Worm (Caenorhabditis elegans) whole organism, L4 larva: ENCODE data around the gene wip-1.
"Not testable (repeated sequence)": the region's sequence is repeated elsewhere in the genome, so short reads cannot be mapped to it uniquely, and the experiment has no call there.

Experiments
- D1046.2 ChIP-seq: fragments of 200-800 bp; sonication (Bioruptor generic); IDR thresholded peaks from 2 replicates; pipeline ENCODE4 v1.3.6; 2022; ENCODE audit warnings: missing genetic modification characterization, missing compliant biosample characterization
- F26F4.8 ChIP-seq: fragments of 200-800 bp; sonication (Bioruptor generic); conservative IDR thresholded peaks from 2 replicates; pipeline ENCODE4 v1.3.6; 2022; ENCODE audit warnings: missing genetic modification characterization, missing compliant biosample characterization
- F37D6.2 ChIP-seq: sonication (generic microtip); optimal IDR thresholded peaks from 2 replicates; lab custom pipeline; 2016; ENCODE audit warnings: mild to moderate bottlenecking, missing genetic modification characterization, missing compliant biosample characterization
- F49E8.2 ChIP-seq: sonication (generic microtip); optimal IDR thresholded peaks from 2 replicates; lab custom pipeline; 2016; ENCODE audit warnings: missing compliant biosample characterization, mild to moderate bottlenecking, missing genetic modification characterization, borderline replicate concordance
- T20F7.1 ChIP-seq: fragments of 200-800 bp; sonication (Bioruptor generic); optimal IDR thresholded peaks from 2 replicates; lab custom pipeline; 2018; ENCODE audit warnings: mild to moderate bottlenecking, missing genetic modification characterization, missing compliant biosample characterization
- T26A8.4 ChIP-seq: fragments of 200-800 bp; sonication (Bioruptor generic); IDR thresholded peaks from 2 replicates; pipeline ENCODE4 v1.3.6; 2022; ENCODE audit warnings: missing genetic modification characterization, missing compliant biosample characterization
- Y48G9A.11 ChIP-seq: fragments of 200-800 bp; sonication (Bioruptor generic); IDR thresholded peaks from 2 replicates; pipeline ENCODE4 v1.3.6; 2022; ENCODE audit warnings: missing genetic modification reagents, missing genetic modification characterization, missing compliant biosample characterization
- ZK337.2 ChIP-seq: fragments of 200-800 bp; sonication (Bioruptor generic); IDR thresholded peaks from 2 replicates; pipeline ENCODE4 v1.3.6; 2022; ENCODE audit warnings: missing genetic modification reagents, missing genetic modification characterization, missing compliant biosample characterization
- arid-1 ChIP-seq: fragments of 200-800 bp; sonication (Bioruptor generic); conservative IDR thresholded peaks from 2 replicates; pipeline ENCODE4 v1.3.6; 2022; ENCODE audit warnings: missing genetic modification reagents, missing genetic modification characterization, missing compliant biosample characterization
- ceh-20 ChIP-seq: fragments of 200-800 bp; sonication (Bioruptor generic); IDR thresholded peaks from 2 replicates; pipeline ENCODE4 v1.3.6; 2022; ENCODE audit warnings: missing genetic modification reagents, missing genetic modification characterization, missing compliant biosample characterization
- ceh-32 ChIP-seq: sonication (generic microtip); optimal IDR thresholded peaks from 2 replicates; lab custom pipeline; 2016; ENCODE audit warnings: mild to moderate bottlenecking, missing genetic modification characterization, missing compliant biosample characterization; ENCODE audit not compliant: poor library complexity
- ceh-44 ChIP-seq: fragments of 200-800 bp; sonication (Bioruptor generic); IDR thresholded peaks from 2 replicates; pipeline ENCODE4 v1.3.6; 2022; ENCODE audit warnings: missing genetic modification reagents, missing genetic modification characterization, missing compliant biosample characterization
- ctbp-1 ChIP-seq: fragments of 200-800 bp; sonication (Bioruptor generic); IDR thresholded peaks from 2 replicates; pipeline ENCODE4 v1.3.6; 2022; ENCODE audit warnings: missing genetic modification reagents, missing genetic modification characterization, missing compliant biosample characterization
- dmd-8 ChIP-seq: fragments of 200-800 bp; sonication (Bioruptor generic); IDR thresholded peaks from 2 replicates; pipeline ENCODE4 v1.3.6; 2022; ENCODE audit warnings: missing genetic modification characterization, missing compliant biosample characterization
- dpl-1 ChIP-seq: fragments of 150-350 bp; optimal IDR thresholded peaks from 2 replicates; lab custom pipeline; 2014; ENCODE audit warnings: missing biosample characterization, missing genetic modification reagents, missing genetic modification characterization
- egl-43 ChIP-seq: fragments of 200-800 bp; sonication (Bioruptor generic); IDR thresholded peaks from 2 replicates; pipeline ENCODE4 v1.3.6; 2022; ENCODE audit warnings: missing genetic modification reagents, missing genetic modification characterization, missing compliant biosample characterization
- gei-8 ChIP-seq: fragments of 200-800 bp; sonication (Bioruptor generic); optimal IDR thresholded peaks from 2 replicates; lab custom pipeline; 2018; ENCODE audit warnings: mild to moderate bottlenecking, missing genetic modification characterization, missing compliant biosample characterization
- hif-1 ChIP-seq, 2 experiments: sonication (generic microtip); optimal IDR thresholded peaks; 2 replicates each; lab custom pipeline; 2016 to 2017; ENCODE audit warnings: missing compliant biosample characterization in 2 of 2, missing genetic modification characterization in 2 of 2, missing genetic modification reagents in 2 of 2, missing genotype in 2 of 2, mild to moderate bottlenecking in 1 of 2
- hmg-1.1 ChIP-seq: fragments of 200-800 bp; sonication (Bioruptor generic); IDR thresholded peaks from 2 replicates; pipeline ENCODE4 v1.3.6; 2022; ENCODE audit warnings: missing genetic modification reagents, missing genetic modification characterization, missing compliant biosample characterization
- jun-1 ChIP-seq: fragments of 150-350 bp; optimal IDR thresholded peaks from 2 replicates; lab custom pipeline; 2014; ENCODE audit warnings: missing biosample characterization, missing genetic modification reagents, missing genetic modification characterization
- lin-1 ChIP-seq: fragments of 200-800 bp; sonication (Bioruptor generic); IDR thresholded peaks from 2 replicates; pipeline ENCODE4 v1.3.6; 2022; ENCODE audit warnings: missing genetic modification reagents, missing genetic modification characterization, missing compliant biosample characterization
- lin-13 ChIP-seq: fragments of 150-350 bp; optimal IDR thresholded peaks from 2 replicates; lab custom pipeline; 2014; ENCODE audit warnings: missing biosample characterization, missing genetic modification reagents, missing genetic modification characterization
- lin-29 ChIP-seq: fragments of 200-800 bp; sonication (Bioruptor generic); IDR thresholded peaks from 2 replicates; pipeline ENCODE4 v1.3.6; 2022; ENCODE audit warnings: missing genetic modification reagents, missing genetic modification characterization, missing compliant biosample characterization
- lir-3 ChIP-seq: sonication (generic microtip); optimal IDR thresholded peaks from 2 replicates; lab custom pipeline; 2016; ENCODE audit warnings: mild to moderate bottlenecking, missing genetic modification characterization, missing compliant biosample characterization
- lsy-2 ChIP-seq, 2 experiments: fragments of 150-350 bp in 1 of 2; sonication (generic microtip) in 1 of 2; optimal IDR thresholded peaks; 2 replicates each; lab custom pipeline; 2014 to 2017; ENCODE audit warnings: missing biosample characterization in 2 of 2, missing genetic modification characterization in 2 of 2
- madf-5 ChIP-seq, 2 experiments: fragments of 200-800 bp; sonication (Bioruptor generic); IDR thresholded peaks; 2 replicates each; pipeline ENCODE4 v1.3.6; 2022; ENCODE audit warnings: missing compliant biosample characterization in 2 of 2, missing genetic modification characterization in 2 of 2
- madf-9 ChIP-seq: fragments of 200-800 bp; sonication (Bioruptor generic); conservative IDR thresholded peaks from 2 replicates; pipeline ENCODE4 v1.3.6; 2022; ENCODE audit warnings: missing genetic modification reagents, missing genetic modification characterization, missing compliant biosample characterization
- mdl-1 ChIP-seq, 2 experiments: fragments of 150-350 bp in 1 of 2; sonication (generic microtip) in 1 of 2; optimal IDR thresholded peaks; 2 replicates each; lab custom pipeline; 2014 to 2017; ENCODE audit warnings: missing biosample characterization in 2 of 2, missing genetic modification characterization in 2 of 2
- mdt-29 ChIP-seq: fragments of 200-800 bp; sonication (Bioruptor generic); IDR thresholded peaks from 2 replicates; pipeline ENCODE4 v1.3.6; 2022; ENCODE audit warnings: missing genetic modification reagents, missing genetic modification characterization, missing compliant biosample characterization
- mes-2 ChIP-seq: sonication (generic microtip); optimal IDR thresholded peaks from 2 replicates; lab custom pipeline; 2016; ENCODE audit warnings: missing genotype, mild to moderate bottlenecking, missing genetic modification characterization, missing compliant biosample characterization; ENCODE audit not compliant: poor library complexity, severe bottlenecking
- mxl-2 ChIP-seq: fragments of 200-800 bp; sonication (Bioruptor generic); conservative IDR thresholded peaks from 2 replicates; pipeline ENCODE4 v1.3.6; 2022; ENCODE audit warnings: missing genetic modification reagents, missing genetic modification characterization, missing compliant biosample characterization
- nhr-102 ChIP-seq: sonication (generic microtip); optimal IDR thresholded peaks from 2 replicates; lab custom pipeline; 2016; ENCODE audit warnings: mild to moderate bottlenecking, missing genetic modification characterization, moderate library complexity, missing compliant biosample characterization
- nhr-11 ChIP-seq: fragments of 150-350 bp; optimal IDR thresholded peaks from 2 replicates; lab custom pipeline; 2014; ENCODE audit warnings: missing biosample characterization, missing genetic modification characterization
- nhr-41 ChIP-seq: fragments of 200-800 bp; sonication (Bioruptor generic); IDR thresholded peaks from 2 replicates; pipeline ENCODE4 v1.3.6; 2022; ENCODE audit warnings: missing genetic modification reagents, missing genetic modification characterization, missing compliant biosample characterization
- nhr-48 ChIP-seq: sonication (generic microtip); optimal IDR thresholded peaks from 2 replicates; lab custom pipeline; 2016; ENCODE audit warnings: mild to moderate bottlenecking, missing genetic modification characterization, missing compliant biosample characterization
- nhr-6 ChIP-seq: fragments of 150-350 bp; optimal IDR thresholded peaks from 2 replicates; lab custom pipeline; 2014; ENCODE audit warnings: missing biosample characterization, missing genetic modification characterization
- pha-4 ChIP-seq, 2 experiments: fragments of 150-350 bp in 1 of 2; fragments of 200-800 bp in 1 of 2; sonication (Bioruptor generic) in 1 of 2; IDR thresholded peaks in 1 of 2; optimal IDR thresholded peaks in 1 of 2; 2 replicates each; pipeline versions ENCODE4 v1.3.6 to Lab custom; 2014 to 2022; ENCODE audit warnings: missing genetic modification characterization in 2 of 2, missing genetic modification reagents in 2 of 2, missing biosample characterization in 1 of 2, missing compliant biosample characterization in 1 of 2
- php-3 ChIP-seq: fragments of 200-800 bp; sonication (Bioruptor generic); IDR thresholded peaks from 2 replicates; pipeline ENCODE4 v1.3.6; 2022; ENCODE audit warnings: missing genetic modification reagents, missing genetic modification characterization, missing compliant biosample characterization
- rbr-2 ChIP-seq: sonication (generic microtip); optimal IDR thresholded peaks from 2 replicates; lab custom pipeline; 2016; ENCODE audit warnings: missing genotype, missing genetic modification characterization, missing compliant biosample characterization
- saeg-2 ChIP-seq: fragments of 200-800 bp; sonication (Bioruptor generic); IDR thresholded peaks from 2 replicates; pipeline ENCODE4 v1.3.6; 2022; ENCODE audit warnings: missing genetic modification reagents, missing genetic modification characterization, missing compliant biosample characterization
- sdz-12 ChIP-seq: fragments of 200-800 bp; sonication (Bioruptor generic); optimal IDR thresholded peaks from 2 replicates; lab custom pipeline; 2018; ENCODE audit warnings: mild to moderate bottlenecking, missing genetic modification characterization, missing compliant biosample characterization
- set-16 ChIP-seq: fragments of 200-800 bp; sonication (Bioruptor generic); IDR thresholded peaks from 2 replicates; pipeline ENCODE4 v1.3.6; 2022; ENCODE audit warnings: missing genetic modification reagents, missing genetic modification characterization, missing compliant biosample characterization
- snpc-1.2 ChIP-seq: fragments of 200-800 bp; sonication (Bioruptor generic); IDR thresholded peaks from 2 replicates; pipeline ENCODE4 v1.3.6; 2022; ENCODE audit warnings: missing genetic modification reagents, missing genetic modification characterization, missing compliant biosample characterization
- spr-3 ChIP-seq: fragments of 200-800 bp; sonication (Bioruptor generic); optimal IDR thresholded peaks from 2 replicates; lab custom pipeline; 2018; ENCODE audit warnings: mild to moderate bottlenecking, missing genetic modification characterization, missing compliant biosample characterization
- tag-97 ChIP-seq: fragments of 200-800 bp; sonication (Bioruptor generic); IDR thresholded peaks from 2 replicates; pipeline ENCODE4 v1.3.6; 2022; ENCODE audit warnings: missing genetic modification characterization, missing compliant biosample characterization
- tra-1 ChIP-seq: fragments of 200-800 bp; sonication (Bioruptor generic); IDR thresholded peaks from 2 replicates; pipeline ENCODE4 v1.3.6; 2022; ENCODE audit warnings: missing genetic modification reagents, missing genetic modification characterization, missing compliant biosample characterization
- unc-130 ChIP-seq: sonication (generic microtip); optimal IDR thresholded peaks from 2 replicates; lab custom pipeline; 2016; ENCODE audit warnings: missing genetic modification reagents, missing genetic modification characterization, missing compliant biosample characterization
- zfp-2 ChIP-seq: sonication (generic microtip); optimal IDR thresholded peaks from 2 replicates; lab custom pipeline; 2016; ENCODE audit warnings: mild to moderate bottlenecking, missing genetic modification characterization, missing compliant biosample characterization

wip-1 gene

ce11 chrIII:5031375-5031836, 13.0 kb downstream of the wip-1 start:
- TF ChIP-seq rbr-2 = peak; percentile 90
- peak; percentile 86 for TF ChIP-seq ceh-20
- TF ChIP-seq arid-1 (GFP tag; lab: Robert Waterston, UW) = peak; percentile 92
- TF ChIP-seq F26F4.8 = 0 out of 2 replicates have a peak, but pooled peaks have one; percentile 47
- peak; percentile 75 for TF ChIP-seq gei-8 (GFP tag; lab: Kevin White, UChicago)
- peak; percentile 69 for TF ChIP-seq unc-130 (GFP tag; lab: Kevin White, UChicago)
- peak; percentile 63; the same call in 1 of the 2 replicates for TF ChIP-seq saeg-2
- TF ChIP-seq lin-13 (GFP tag; lab: Kevin White, UChicago) = peak; percentile 63
- peak; percentile 77; the same call in 1 of the 2 replicates for TF ChIP-seq tag-97 (GFP tag; lab: Robert Waterston, UW)
- peak; percentile 63 for TF ChIP-seq nhr-48 (tag; lab: Kevin White, UChicago)
- TF ChIP-seq tra-1 (GFP tag; lab: Robert Waterston, UW) = peak; percentile 86
- TF ChIP-seq snpc-1.2 (GFP tag; lab: Robert Waterston, UW) = peak; percentile 81; the same call in 1 of the 2 replicates
- TF ChIP-seq lin-1 (GFP tag; lab: Robert Waterston, UW) = peak; percentile 71
- TF ChIP-seq set-16 (GFP tag; lab: Robert Waterston, UW) = peak; percentile 88
- TF ChIP-seq nhr-6 (tag; lab: Kevin White, UChicago) = peak; percentile 23
- peak; percentile 89 for TF ChIP-seq pha-4 (GFP tag; IDR thresholded peaks at IDR 0.05; lab: Robert Waterston, UW)
- TF ChIP-seq pha-4 (tag; optimal IDR thresholded peaks at IDR 0.05; lab: Kevin White, UChicago) = not testable (repeated sequence)
- TF ChIP-seq nhr-102 (tag; lab: Kevin White, UChicago) = peak; percentile 91
- peak; percentile 50 for TF ChIP-seq nhr-11 (tag; lab: Kevin White, UChicago)
- peak; percentile 80 for TF ChIP-seq mdt-29 (GFP tag; lab: Robert Waterston, UW)
- peak in 1 of 2 experiments; percentile 70 for TF ChIP-seq mdl-1 (tag; optimal IDR thresholded peaks at IDR 0.05; lab: Kevin White, UChicago)
- TF ChIP-seq F37D6.2 (tag; lab: Kevin White, UChicago) = peak; percentile 84
- TF ChIP-seq sdz-12 (GFP tag; lab: Kevin White, UChicago) = peak; percentile 86
- TF ChIP-seq Y48G9A.11 (GFP tag; lab: Robert Waterston, UW) = peak; percentile 68; the same call in 1 of the 2 replicates
- TF ChIP-seq spr-3 (GFP tag; lab: Kevin White, UChicago) = peak; percentile 68
- TF ChIP-seq dpl-1 (GFP tag; lab: Kevin White, UChicago) = peak; percentile 23
- peak; percentile 32 to 48 for TF ChIP-seq hif-1 (tag; optimal IDR thresholded peaks at IDR 0.05; lab: Kevin White, UChicago)
- TF ChIP-seq nhr-41 = peak; percentile 19; the same call in 1 of the 2 replicates
- peak; percentile 58; the same call in 1 of the 2 replicates for TF ChIP-seq ZK337.2 (GFP tag; lab: Robert Waterston, UW)
- peak; percentile 67 for TF ChIP-seq T20F7.1 (GFP tag; lab: Kevin White, UChicago)
- peak; percentile 70 for TF ChIP-seq mxl-2 (GFP tag; lab: Robert Waterston, UW)
- peak; percentile 97 for TF ChIP-seq hmg-1.1 (GFP tag; lab: Robert Waterston, UW)
- TF ChIP-seq dmd-8 (GFP tag; lab: Robert Waterston, UW) = peak; percentile 65; the same call in 1 of the 2 replicates
- peak; percentile 76 for TF ChIP-seq mes-2 (tag; lab: Kevin White, UChicago)
- peak; percentile 47 for TF ChIP-seq jun-1 (tag; lab: Kevin White, UChicago)
- TF ChIP-seq ceh-32 (tag; lab: Kevin White, UChicago) = peak; percentile 47
- TF ChIP-seq T26A8.4 (GFP tag; lab: Robert Waterston, UW) = peak; percentile 94
- TF ChIP-seq lin-29 (GFP tag; lab: Robert Waterston, UW) = peak; percentile 66
- peak; percentile 73 for TF ChIP-seq lir-3 (tag; lab: Kevin White, UChicago)
- peak; percentile 35 for TF ChIP-seq zfp-2 (tag; lab: Kevin White, UChicago)
- TF ChIP-seq ceh-44 (GFP tag; lab: Robert Waterston, UW) = peak; percentile 68; the same call in 1 of the 2 replicates
- TF ChIP-seq lsy-2 (tag; optimal IDR thresholded peaks at IDR 0.05; lab: Kevin White, UChicago) = peak in 1 of 2 experiments; percentile 53
- peak; percentile 77 for TF ChIP-seq madf-9 (GFP tag; lab: Robert Waterston, UW)
- peak; percentile 90 for TF ChIP-seq ctbp-1
- TF ChIP-seq madf-5 (GFP tag; IDR thresholded peaks at IDR 0.05; lab: Robert Waterston, UW) = peak; percentile 61 to 78; a peak in 2 of 4 replicates
- TF ChIP-seq php-3 = peak; percentile 69
- TF ChIP-seq D1046.2 (GFP tag; lab: Robert Waterston, UW) = 0 out of 2 replicates have a peak, but pooled peaks have one; percentile 52
- TF ChIP-seq F49E8.2 = peak; percentile 23
- peak; percentile 97 for TF ChIP-seq egl-43 (GFP tag; lab: Robert Waterston, UW)
